Worm (Caenorhabditis elegans): ENCODE measurements around the gene F01F1.15.

F01F1.15 gene

ce11 chrIII:5828065-5828464, 41.3 kb downstream of the F01F1.15 start (continued):
- TF ChIP-seq dmd-8 (GFP tag; IDR thresholded peaks at IDR 0.05), result no peak
- no peak for TF ChIP-seq nhr-76 (tag; optimal IDR thresholded peaks at IDR 0.05)
- TF ChIP-seq T20F7.1 (GFP tag; optimal IDR thresholded peaks at IDR 0.05), result no peak
- no peak for TF ChIP-seq Y105C5A.15 (GFP tag; IDR thresholded peaks at IDR 0.05)
- TF ChIP-seq nhr-111 (GFP tag; optimal IDR thresholded peaks at IDR 0.05), result no peak
- TF ChIP-seq hif-1 (tag; optimal IDR thresholded peaks at IDR 0.05), result no peak
- TF ChIP-seq F49E8.2 (tag; optimal IDR thresholded peaks at IDR 0.05; ENCODE audit: borderline replicate concordance), result no peak
- no peak for TF ChIP-seq php-3 (GFP tag; IDR thresholded peaks at IDR 0.05)
- TF ChIP-seq daf-12 (tag; optimal IDR thresholded peaks at IDR 0.05), result no peak
- no peak for TF ChIP-seq daf-19 (GFP tag; conservative IDR thresholded peaks at IDR 0.05)
- TF ChIP-seq aha-1 (tag), result no peak
- TF ChIP-seq ceh-62 (tag; optimal IDR thresholded peaks at IDR 0.05), result no peak
- TF ChIP-seq lsy-2 (tag; optimal IDR thresholded peaks at IDR 0.05), result no peak
- no peak for TF ChIP-seq snpc-1.2 (GFP tag; IDR thresholded peaks at IDR 0.05)
- TF ChIP-seq ces-1 (GFP tag; optimal IDR thresholded peaks at IDR 0.05), result no peak
- TF ChIP-seq sdz-12 (GFP tag; optimal IDR thresholded peaks at IDR 0.05), result no peak
- no peak for TF ChIP-seq F10B5.3 (tag; optimal IDR thresholded peaks at IDR 0.05)
- TF ChIP-seq arid-1 (GFP tag; conservative IDR thresholded peaks at IDR 0.05), result no peak
- no peak for TF ChIP-seq F44E2.7 (GFP tag; IDR thresholded peaks at IDR 0.05)
- TF ChIP-seq Y48G9A.11 (GFP tag; IDR thresholded peaks at IDR 0.05), result 0 out of 2 replicates have a peak, but pooled peaks have one; percentile 31
- no peak for TF ChIP-seq ctbp-1 (GFP tag; IDR thresholded peaks at IDR 0.05)
- TF ChIP-seq tag-97 (GFP tag; IDR thresholded peaks at IDR 0.05), result no peak
- no peak for TF ChIP-seq spr-3 (GFP tag; optimal IDR thresholded peaks at IDR 0.05)
- TF ChIP-seq lin-39 (tag; optimal IDR thresholded peaks at IDR 0.05), result no peak
- TF ChIP-seq nhr-28 (tag; optimal IDR thresholded peaks at IDR 0.05), result no peak
- no peak for TF ChIP-seq zfp-2 (tag; optimal IDR thresholded peaks at IDR 0.05)
- TF ChIP-seq zfp-3 (GFP tag; conservative IDR thresholded peaks at IDR 0.05), result no peak
- TF ChIP-seq hlh-11 (tag; optimal IDR thresholded peaks at IDR 0.05), result peak; percentile 5
- no peak for TF ChIP-seq duxl-1 (tag; optimal IDR thresholded peaks at IDR 0.05; ENCODE audit: poor library complexity)
- TF ChIP-seq lin-13 (GFP tag; optimal IDR thresholded peaks at IDR 0.05), result no peak
- no peak for TF ChIP-seq ama-1 (optimal IDR thresholded peaks at IDR 0.05)
- no peak for TF ChIP-seq aly-2 (tag; optimal IDR thresholded peaks at IDR 0.05)

ce11 chrIII:5826895-5827437, 42.4 kb downstream of the F01F1.15 start:
- no peak for TF ChIP-seq nhr-102 (tag; optimal IDR thresholded peaks at IDR 0.05)
- no peak for TF ChIP-seq aha-1 (tag)
- TF ChIP-seq F44E2.7 (GFP tag; IDR thresholded peaks at IDR 0.05), result no peak
- no peak for TF ChIP-seq ztf-11 (tag; optimal IDR thresholded peaks at IDR 0.05)
- TF ChIP-seq vab-7 (GFP tag; IDR thresholded peaks at IDR 0.05), result no peak
- TF ChIP-seq Y75B8A.6 (GFP tag; IDR thresholded peaks at IDR 0.05), result no peak
- no peak for TF ChIP-seq aly-2 (tag; optimal IDR thresholded peaks at IDR 0.05)
- no peak for TF ChIP-seq snpc-4 (tag; optimal IDR thresholded peaks at IDR 0.05)
- no peak; the same call in 1 of the 2 replicates for TF ChIP-seq lim-7 (GFP tag; IDR thresholded peaks at IDR 0.05)
- TF ChIP-seq ctbp-1 (GFP tag; IDR thresholded peaks at IDR 0.05), result peak; percentile 72
- TF ChIP-seq unc-62 (GFP tag; optimal IDR thresholded peaks at IDR 0.05 in 1 of 2), result peak in 1 of 2 experiments; percentile 94
- TF ChIP-seq unc-62 (tag; optimal IDR thresholded peaks at IDR 0.05), result no peak
- TF ChIP-seq dmd-9 (GFP tag; IDR thresholded peaks at IDR 0.05), result no peak
- TF ChIP-seq T20F7.1 (GFP tag; optimal IDR thresholded peaks at IDR 0.05), result no peak
- no peak for TF ChIP-seq nhr-237 (tag; optimal IDR thresholded peaks at IDR 0.05)
- peak; percentile 30 for TF ChIP-seq mes-2 (tag; optimal IDR thresholded peaks at IDR 0.05; ENCODE audit: poor library complexity, severe bottlenecking)
- no peak for TF ChIP-seq hmg-1.1 (GFP tag; IDR thresholded peaks at IDR 0.05)
- no peak for TF ChIP-seq ama-1 (optimal IDR thresholded peaks at IDR 0.05)
- TF ChIP-seq daf-16 (GFP tag; optimal IDR thresholded peaks at IDR 0.05), result no peak
- TF ChIP-seq daf-16 (tag; optimal IDR thresholded peaks at IDR 0.05), result no peak
- TF ChIP-seq nhr-25 (tag; optimal IDR thresholded peaks at IDR 0.05; ENCODE audit: borderline replicate concordance, insufficient read depth), result no peak
- TF ChIP-seq nhr-111 (GFP tag; optimal IDR thresholded peaks at IDR 0.05), result no peak
- TF ChIP-seq mdt-29 (GFP tag; IDR thresholded peaks at IDR 0.05), result no peak
- no peak for TF ChIP-seq Y105C5A.15 (GFP tag; IDR thresholded peaks at IDR 0.05)
- no peak for TF ChIP-seq D1046.2 (GFP tag; IDR thresholded peaks at IDR 0.05)
- peak; percentile 64 for TF ChIP-seq ces-1 (GFP tag; optimal IDR thresholded peaks at IDR 0.05)
- TF ChIP-seq ZK337.2 (GFP tag; IDR thresholded peaks at IDR 0.05), result no peak
- TF ChIP-seq ceh-62 (tag; optimal IDR thresholded peaks at IDR 0.05), result no peak
- TF ChIP-seq nhr-42 (GFP tag; IDR thresholded peaks at IDR 0.05), result no peak

Data from whole organism, L4 larva.